Fruit fly (Drosophila melanogaster) whole organism, embryonic: Measurements from ENCODE around the gene Sdhaf3.
A peak's percentile ranks its signal among the peaks of the same experiment; 100 is the strongest.

Experiments used
- Abd-B ChIP-seq: fragments of 200-800 bp; sonication (Bioruptor generic); optimal IDR thresholded peaks from 2 replicates; lab custom pipeline; 2018; ENCODE audit warnings: missing biosample characterization, mild to moderate bottlenecking, missing genetic modification characterization, moderate library complexity
- Aef1 ChIP-seq: fragments of 200-800 bp; sonication (Bioruptor generic); IDR thresholded peaks from 3 replicates; pipeline ENCODE4 v1.3.6; 2022; ENCODE audit warnings: missing biosample characterization, missing genetic modification characterization
- CG10209 ChIP-seq: fragments of 200-800 bp; sonication (Bioruptor generic); optimal IDR thresholded peaks from 3 replicates; lab custom pipeline; 2017; ENCODE audit warnings: missing biosample characterization, mild to moderate bottlenecking, missing genetic modification characterization, missing genetic modification reagents
- CG10267 ChIP-seq: fragments of 200-800 bp; sonication (Bioruptor generic); optimal IDR thresholded peaks from 2 replicates; lab custom pipeline; 2018; ENCODE audit warnings: missing biosample characterization, mild to moderate bottlenecking, missing genetic modification characterization, moderate library complexity
- CG10321 ChIP-seq: fragments of 200-800 bp; sonication (Bioruptor generic); IDR thresholded peaks from 2 replicates; pipeline ENCODE4 v1.3.6; 2022; ENCODE audit warnings: missing biosample characterization, missing genetic modification characterization
- CG10654 ChIP-seq: fragments of 200-800 bp; sonication (Bioruptor generic); optimal IDR thresholded peaks from 2 replicates; lab custom pipeline; 2016; ENCODE audit warnings: missing biosample characterization, missing genetic modification characterization
- CG13296 ChIP-seq: fragments of 200-800 bp; sonication (Bioruptor generic); optimal IDR thresholded peaks from 3 replicates; lab custom pipeline; 2018; ENCODE audit warnings: missing biosample characterization, mild to moderate bottlenecking, missing genetic modification characterization
- CG13424 ChIP-seq: fragments of 200-800 bp; sonication (Bioruptor generic); optimal IDR thresholded peaks from 2 replicates; lab custom pipeline; 2019; ENCODE audit warnings: missing biosample characterization, mild to moderate bottlenecking, missing genetic modification characterization, moderate library complexity
- CG15514 ChIP-seq: fragments of 200-800 bp; sonication (Bioruptor generic); optimal IDR thresholded peaks from 3 replicates; lab custom pipeline; 2017; ENCODE audit warnings: missing biosample characterization, missing genetic modification characterization, mild to moderate bottlenecking, moderate library complexity, missing genetic modification reagents
- CG15601 ChIP-seq: fragments of 200-800 bp; sonication (Bioruptor generic); optimal IDR thresholded peaks from 3 replicates; lab custom pipeline; 2019; ENCODE audit warnings: missing biosample characterization, mild to moderate bottlenecking, missing genetic modification characterization, moderate library complexity
- CG17802 ChIP-seq: fragments of 200-800 bp; sonication (Bioruptor generic); optimal IDR thresholded peaks from 2 replicates; lab custom pipeline; 2018; ENCODE audit warnings: missing biosample characterization, mild to moderate bottlenecking, missing genetic modification characterization, moderate library complexity
- CG17912 ChIP-seq: fragments of 200-800 bp; sonication (Bioruptor generic); optimal IDR thresholded peaks from 2 replicates; lab custom pipeline; 2018; ENCODE audit warnings: missing biosample characterization, mild to moderate bottlenecking, missing genetic modification characterization
- CG34376 ChIP-seq: fragments of 200-800 bp; sonication (Bioruptor generic); optimal IDR thresholded peaks from 2 replicates; lab custom pipeline; 2018; ENCODE audit warnings: missing biosample characterization, mild to moderate bottlenecking, missing genetic modification characterization
- CG3847 ChIP-seq: fragments of 200-800 bp; sonication (Bioruptor generic); IDR thresholded peaks from 2 replicates; pipeline ENCODE4 v1.3.6; 2022; ENCODE audit warnings: missing biosample characterization, missing genetic modification characterization
- CG4404 ChIP-seq: fragments of 200-800 bp; sonication (Bioruptor generic); IDR thresholded peaks from 2 replicates; pipeline ENCODE4 v1.3.6; 2022; ENCODE audit warnings: missing biosample characterization, missing genetic modification characterization
- CG6175 ChIP-seq: fragments of 200-800 bp; sonication (Bioruptor generic); IDR thresholded peaks from 3 replicates; pipeline ENCODE4 v1.3.6; 2022; ENCODE audit warnings: missing biosample characterization, missing genetic modification characterization
- Dbx ChIP-seq: fragments of 200-800 bp; sonication (Bioruptor generic); IDR thresholded peaks from 3 replicates; pipeline ENCODE4 v1.3.6; 2022; ENCODE audit warnings: missing biosample characterization, missing genetic modification characterization
- Drgx ChIP-seq: fragments of 200-800 bp; sonication (Bioruptor generic); IDR thresholded peaks from 2 replicates; pipeline ENCODE4 v1.3.6; 2022; ENCODE audit warnings: missing biosample characterization, missing genetic modification characterization
- Elba2 ChIP-seq: fragments of 200-800 bp; sonication (Bioruptor generic); optimal IDR thresholded peaks from 3 replicates; lab custom pipeline; 2016; ENCODE audit warnings: missing biosample characterization, missing genetic modification characterization
- Fer3 ChIP-seq: fragments of 200-800 bp; sonication (Bioruptor generic); optimal IDR thresholded peaks from 2 replicates; lab custom pipeline; 2018; ENCODE audit warnings: missing biosample characterization, mild to moderate bottlenecking, missing genetic modification characterization, moderate library complexity
- Med ChIP-seq: fragments of 200-800 bp; sonication (Bioruptor generic); peaks from one replicate; lab custom pipeline; 2016; ENCODE audit warnings: missing biosample characterization, missing genetic modification characterization, mild to moderate bottlenecking, inconsistent platforms, moderate library complexity
- NK7.1 ChIP-seq: fragments of 200-800 bp; sonication (Bioruptor generic); optimal IDR thresholded peaks from 3 replicates; lab custom pipeline; 2016; ENCODE audit warnings: missing biosample characterization, missing genetic modification characterization
- Optix ChIP-seq: fragments of 200-800 bp; sonication (Bioruptor generic); IDR thresholded peaks from 3 replicates; pipeline ENCODE4 v1.3.6; 2022; ENCODE audit warnings: missing biosample characterization, missing genetic modification characterization
- Rfx ChIP-seq: fragments of 200-800 bp; sonication (Bioruptor generic); IDR thresholded peaks from 2 replicates; pipeline ENCODE4 v1.3.6; 2022; ENCODE audit warnings: missing biosample characterization, missing genetic modification characterization
- Sox102F ChIP-seq: fragments of 200-800 bp; sonication (Bioruptor generic); optimal IDR thresholded peaks from 2 replicates; lab custom pipeline; 2018; ENCODE audit warnings: missing biosample characterization, mild to moderate bottlenecking, missing genetic modification characterization, moderate library complexity
- Spps ChIP-seq: fragments of 200-800 bp; sonication (Bioruptor generic); optimal IDR thresholded peaks from 2 replicates; lab custom pipeline; 2018; ENCODE audit warnings: missing biosample characterization, mild to moderate bottlenecking, missing genetic modification characterization
- Stat92E ChIP-seq, 3 experiments: fragments of >200 bp in 2 of 3; fragments of 200-800 bp in 1 of 3; sonication (Bioruptor generic) in 1 of 3; optimal IDR thresholded peaks; 2 replicates each; lab custom pipeline; 2017 to 2019; ENCODE audit warnings: missing biosample characterization in 3 of 3, missing genetic modification characterization in 3 of 3, mild to moderate bottlenecking in 1 of 3, moderate library complexity in 1 of 3
- bcd ChIP-seq: fragments of 200-800 bp; sonication (Bioruptor generic); optimal IDR thresholded peaks from 2 replicates; lab custom pipeline; 2017; ENCODE audit warnings: missing biosample characterization, mild to moderate bottlenecking, missing genetic modification characterization
- cad ChIP-seq: fragments of >200 bp; optimal IDR thresholded peaks from 2 replicates; lab custom pipeline; 2017; ENCODE audit warnings: missing biosample characterization, missing genetic modification characterization
- dmrt11E ChIP-seq: fragments of 200-800 bp; sonication (Bioruptor generic); optimal IDR thresholded peaks from 3 replicates; lab custom pipeline; 2018; ENCODE audit warnings: missing biosample characterization, mild to moderate bottlenecking, missing genetic modification characterization, moderate library complexity
- esg ChIP-seq: fragments of 200-800 bp; sonication (Bioruptor generic); conservative IDR thresholded peaks from 2 replicates; pipeline ENCODE4 v1.3.6; 2022; ENCODE audit warnings: missing biosample characterization, missing genetic modification characterization
- eve ChIP-seq, 2 experiments: fragments of >200 bp; optimal IDR thresholded peaks; 2 replicates each; lab custom pipeline; 2017; ENCODE audit warnings: missing biosample characterization in 2 of 2, missing genetic modification characterization in 2 of 2
- ewg ChIP-seq: fragments of 200-800 bp; sonication (Bioruptor generic); optimal IDR thresholded peaks from 3 replicates; lab custom pipeline; 2017; ENCODE audit warnings: mild to moderate bottlenecking, missing biosample characterization, missing genetic modification reagents, missing genetic modification characterization
- gce ChIP-seq: fragments of 200-800 bp; sonication (Bioruptor generic); IDR thresholded peaks from 3 replicates; pipeline ENCODE4 v1.3.6; 2022; ENCODE audit warnings: missing biosample characterization, missing genetic modification characterization
- gcm2 ChIP-seq: fragments of 200-800 bp; sonication (Bioruptor generic); optimal IDR thresholded peaks from 2 replicates; lab custom pipeline; 2016; ENCODE audit warnings: missing biosample characterization, missing genetic modification characterization
- gem ChIP-seq: fragments of 200-800 bp; sonication (Bioruptor generic); optimal IDR thresholded peaks from 2 replicates; lab custom pipeline; 2019; ENCODE audit warnings: missing biosample characterization, mild to moderate bottlenecking, missing genetic modification characterization, moderate library complexity
- gfzf ChIP-seq: fragments of 200-800 bp; sonication (Bioruptor generic); optimal IDR thresholded peaks from 2 replicates; lab custom pipeline; 2016; ENCODE audit warnings: missing biosample characterization, mild to moderate bottlenecking, missing genetic modification characterization, moderate library complexity
- jigr1 ChIP-seq: fragments of 200-800 bp; sonication (Bioruptor generic); IDR thresholded peaks from 3 replicates; pipeline ENCODE4 v1.3.6; 2022; ENCODE audit warnings: missing biosample characterization, missing genetic modification characterization
- kah ChIP-seq: fragments of 200-800 bp; sonication (Bioruptor generic); optimal IDR thresholded peaks from 2 replicates; lab custom pipeline; 2018; ENCODE audit warnings: missing biosample characterization, mild to moderate bottlenecking, missing genetic modification characterization
- klu ChIP-seq: fragments of 200-800 bp; sonication (Bioruptor generic); IDR thresholded peaks from 2 replicates; pipeline ENCODE4 v1.3.6; 2022; ENCODE audit warnings: missing biosample characterization, missing genetic modification characterization
- lilli ChIP-seq: fragments of 200-800 bp; sonication (Bioruptor generic); optimal IDR thresholded peaks from 3 replicates; lab custom pipeline; 2016; ENCODE audit warnings: missing biosample characterization, missing genetic modification characterization
- nerfin-1 ChIP-seq: fragments of 200-800 bp; sonication (Bioruptor generic); optimal IDR thresholded peaks from 3 replicates; lab custom pipeline; 2019; ENCODE audit warnings: missing biosample characterization, mild to moderate bottlenecking, missing genetic modification characterization, moderate library complexity
- nmo ChIP-seq: fragments of 200-800 bp; sonication (Bioruptor generic); optimal IDR thresholded peaks from 2 replicates; lab custom pipeline; 2018; ENCODE audit warnings: missing biosample characterization, mild to moderate bottlenecking, missing genetic modification characterization, moderate library complexity
- org-1 ChIP-seq: fragments of 200-800 bp; sonication (Bioruptor generic); optimal IDR thresholded peaks from 2 replicates; lab custom pipeline; 2017; ENCODE audit warnings: missing biosample characterization, missing genetic modification characterization
- pita ChIP-seq: fragments of 200-800 bp; sonication (Bioruptor generic); optimal IDR thresholded peaks from 2 replicates; lab custom pipeline; 2017; ENCODE audit warnings: missing biosample characterization, mild to moderate bottlenecking, missing genetic modification characterization
- repo ChIP-seq: fragments of 200-800 bp; sonication (Bioruptor generic); optimal IDR thresholded peaks from 2 replicates; lab custom pipeline; 2016; ENCODE audit warnings: missing biosample characterization, missing genetic modification characterization
- sens-2 ChIP-seq: fragments of 200-800 bp; sonication (Bioruptor generic); IDR thresholded peaks from 2 replicates; pipeline ENCODE4 v1.3.6; 2022; ENCODE audit warnings: missing biosample characterization, missing genetic modification characterization
- z ChIP-seq: fragments of 200-800 bp; sonication (Bioruptor generic); IDR thresholded peaks from 3 replicates; pipeline ENCODE4 v1.3.6; 2022; ENCODE audit warnings: missing biosample characterization, missing genetic modification characterization
- zen2 ChIP-seq: fragments of 200-800 bp; sonication (Bioruptor generic); IDR thresholded peaks from 3 replicates; pipeline ENCODE4 v1.3.6; 2022; ENCODE audit warnings: missing biosample characterization, missing genetic modification characterization; ENCODE audit not compliant: partially characterized antibody

Sdhaf3 gene

DNA sequence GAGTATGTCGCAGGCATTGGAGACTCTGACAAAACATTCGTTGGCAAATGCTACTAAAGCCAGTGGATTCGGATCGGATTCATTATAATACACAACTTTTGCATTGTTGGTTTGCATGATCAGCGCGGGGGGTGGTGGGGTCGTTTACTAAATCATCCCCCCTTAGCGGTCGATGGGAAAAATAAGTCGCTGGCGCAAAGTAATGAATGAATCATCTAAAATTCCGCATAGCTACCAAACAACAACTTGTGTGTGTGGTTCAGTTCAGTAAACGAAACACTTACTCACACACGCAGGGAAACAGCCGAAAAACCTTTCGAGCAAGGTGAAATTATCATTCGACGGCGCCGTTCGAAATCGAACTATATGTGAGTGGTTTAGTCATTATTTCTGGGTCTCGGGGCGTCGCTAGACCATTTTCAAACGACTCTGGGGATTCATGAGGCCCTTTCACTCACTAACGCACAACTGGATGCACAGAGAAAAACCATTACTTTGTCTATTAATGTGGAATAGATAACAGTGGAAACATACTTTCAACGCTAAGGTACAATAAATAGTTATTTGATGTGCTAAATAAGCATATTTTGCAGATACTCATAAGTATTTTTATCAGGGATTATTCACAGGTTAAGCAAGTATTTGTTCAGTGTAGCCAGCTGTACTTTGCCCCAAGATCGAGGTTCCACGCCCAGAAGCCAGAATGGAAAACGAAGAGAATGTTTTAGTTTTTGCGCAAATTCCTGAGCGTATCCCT lies 33.7 kb downstream of the Sdhaf3 start (continued):
- TF ChIP-seq gfzf (GFP tag; lab: Kevin White, UChicago) (no peak), Dbx (GFP tag; lab: Robert Waterston, UW) (peak; percentile 17; the same call in 1 of the 3 replicates), eve (GFP tag; optimal IDR thresholded peaks at IDR 0.05; lab: Kevin White, UChicago) (peak in 1 of 2 experiments; percentile 94), Sox102F (GFP tag; lab: Kevin White, UChicago) (peak; percentile 80), Elba2 (GFP tag; lab: Kevin White, UChicago) (no peak), Aef1 (peak; percentile 72), Abd-B (GFP tag; lab: Kevin White, UChicago) (peak; percentile 42), CG10321 (no peak), lilli (GFP tag; lab: Kevin White, UChicago) (peak; percentile 56), z (GFP tag; lab: Robert Waterston, UW) (peak; percentile 64; the same call in 2 of the 3 replicates), Optix (GFP tag; lab: Robert Waterston, UW) (peak; percentile 75), CG34376 (no peak), sens-2 (GFP tag; lab: Robert Waterston, UW) (peak; percentile 87), Fer3 (tag; lab: Kevin White, UChicago) (peak; percentile 75), CG10209 (GFP tag; lab: Kevin White, UChicago) (peak; percentile 51), CG10654 (GFP tag; lab: Kevin White, UChicago) (peak; percentile 60), nerfin-1 (tag; lab: Kevin White, UChicago) (no peak), CG4404 (GFP tag; lab: Robert Waterston, UW) (peak; percentile 38), bcd (GFP tag; lab: Kevin White, UChicago) (peak; percentile 66), CG3847 (GFP tag; lab: Robert Waterston, UW) (peak; percentile 58), CG6175 (GFP tag; lab: Robert Waterston, UW) (0 out of 3 replicates have a peak, but pooled peaks have one; percentile 16), klu (no peak), jigr1 (GFP tag; lab: Robert Waterston, UW) (peak; percentile 6; the same call in 2 of the 3 replicates), nmo (peak; percentile 65), cad (GFP tag; lab: Kevin White, UChicago) (no peak), org-1 (GFP tag; lab: Kevin White, UChicago) (no peak), CG13424 (peak; percentile 29), CG15514 (GFP tag; lab: Kevin White, UChicago) (peak; percentile 33), CG17802 (tag; lab: Kevin White, UChicago) (peak; percentile 77), CG15601 (tag; lab: Kevin White, UChicago) (peak; percentile 66), Drgx (GFP tag; lab: Robert Waterston, UW) (peak; percentile 88), CG17912 (GFP tag; lab: Kevin White, UChicago) (no peak), pita (GFP tag; lab: Kevin White, UChicago) (no peak), ewg (GFP tag; lab: Kevin White, UChicago) (peak; percentile 46), CG13296 (GFP tag; lab: Kevin White, UChicago) (no peak), dmrt11E (tag; lab: Kevin White, UChicago) (peak; percentile 81), zen2 (GFP tag; lab: Robert Waterston, UW) (no peak), CG10267 (tag; lab: Kevin White, UChicago) (peak; percentile 49), Stat92E (GFP tag; optimal IDR thresholded peaks at IDR 0.05; lab: Kevin White, UChicago) (no peak), Rfx (GFP tag; lab: Robert Waterston, UW) (peak; percentile 77), gem (peak; percentile 85), gcm2 (GFP tag; lab: Kevin White, UChicago) (no peak), gce (GFP tag; lab: Robert Waterston, UW) (peak; percentile 82), repo (GFP tag; lab: Kevin White, UChicago) (no peak), esg (GFP tag; lab: Robert Waterston, UW) (peak; percentile 80), Med (GFP tag; lab: Kevin White, UChicago) (peak; percentile 95), NK7.1 (GFP tag; lab: Kevin White, UChicago) (no peak), Spps (tag; lab: Kevin White, UChicago) (peak; percentile 68), kah (no peak)
